Fruit fly (Drosophila melanogaster) whole organism, embryonic: ENCODE results near the gene CG15641.
A peak's percentile ranks its signal among the peaks of the same experiment; 100 is the strongest.

Experiments
- Atf6 ChIP-seq: fragments of 200-800 bp; sonication (Bioruptor generic); IDR thresholded peaks from 2 replicates; pipeline ENCODE4 v1.3.6; 2022; ENCODE audit warnings: missing biosample characterization, missing genetic modification characterization
- CG1024 ChIP-seq: fragments of 200-800 bp; sonication (Bioruptor generic); IDR thresholded peaks from 2 replicates; pipeline ENCODE4 v1.3.6; 2022; ENCODE audit warnings: missing biosample characterization, missing genetic modification characterization
- CG10979 ChIP-seq: fragments of 200-800 bp; sonication (Bioruptor generic); optimal IDR thresholded peaks from 2 replicates; lab custom pipeline; 2018; ENCODE audit warnings: missing biosample characterization, mild to moderate bottlenecking, missing genetic modification characterization, moderate library complexity
- CG11085 ChIP-seq: fragments of 200-800 bp; sonication (Bioruptor generic); IDR thresholded peaks from 2 replicates; pipeline ENCODE4 v1.3.6; 2022; ENCODE audit warnings: missing biosample characterization, missing genetic modification characterization
- CG13894 ChIP-seq: fragments of 200-800 bp; sonication (Bioruptor generic); optimal IDR thresholded peaks from 3 replicates; lab custom pipeline; 2018; ENCODE audit warnings: missing biosample characterization, mild to moderate bottlenecking, missing genetic modification characterization, moderate library complexity
- CG14014 ChIP-seq: fragments of 200-800 bp; sonication (Bioruptor generic); IDR thresholded peaks from 2 replicates; pipeline ENCODE4 v1.3.6; 2022; ENCODE audit warnings: missing biosample characterization, missing genetic modification characterization
- CG15073 ChIP-seq: fragments of 200-800 bp; sonication (Bioruptor generic); optimal IDR thresholded peaks from 2 replicates; lab custom pipeline; 2016; ENCODE audit warnings: missing biosample characterization, missing genetic modification characterization
- CG15514 ChIP-seq: fragments of 200-800 bp; sonication (Bioruptor generic); optimal IDR thresholded peaks from 3 replicates; lab custom pipeline; 2017; ENCODE audit warnings: missing biosample characterization, missing genetic modification characterization, mild to moderate bottlenecking, moderate library complexity, missing genetic modification reagents
- CG16863 ChIP-seq: fragments of 200-800 bp; sonication (Bioruptor generic); optimal IDR thresholded peaks from 3 replicates; lab custom pipeline; 2016; ENCODE audit warnings: missing biosample characterization, missing genetic modification characterization
- CG17359 ChIP-seq: fragments of 200-800 bp; sonication (Bioruptor generic); optimal IDR thresholded peaks from 3 replicates; lab custom pipeline; 2018; ENCODE audit warnings: missing biosample characterization, mild to moderate bottlenecking, missing genetic modification characterization, moderate library complexity
- CG3726 ChIP-seq: fragments of 200-800 bp; sonication (Bioruptor generic); IDR thresholded peaks from 3 replicates; pipeline ENCODE4, ENCODE4 v1.3.6; 2022; ENCODE audit warnings: missing biosample characterization, missing genetic modification characterization
- CG3995 ChIP-seq: fragments of 200-800 bp; sonication (Bioruptor generic); optimal IDR thresholded peaks from 3 replicates; lab custom pipeline; 2016; ENCODE audit warnings: missing biosample characterization, missing genetic modification characterization
- CG4424 ChIP-seq: fragments of 200-800 bp; sonication (Bioruptor generic); optimal IDR thresholded peaks from 3 replicates; lab custom pipeline; 2016; ENCODE audit warnings: missing biosample characterization, missing genetic modification characterization
- CG5180 ChIP-seq: fragments of 200-800 bp; sonication (Bioruptor generic); optimal IDR thresholded peaks from 3 replicates; lab custom pipeline; 2017; ENCODE audit warnings: missing biosample characterization, missing genetic modification characterization, mild to moderate bottlenecking, moderate library complexity, missing genetic modification reagents
- CG6813 ChIP-seq: fragments of 200-800 bp; sonication (Bioruptor generic); optimal IDR thresholded peaks from 2 replicates; lab custom pipeline; 2017; ENCODE audit warnings: missing biosample characterization, missing genetic modification characterization, mild to moderate bottlenecking, moderate library complexity, missing genetic modification reagents
- CG8089 ChIP-seq: fragments of 200-800 bp; sonication (Bioruptor generic); optimal IDR thresholded peaks from 3 replicates; lab custom pipeline; 2016; ENCODE audit warnings: missing biosample characterization, missing genetic modification characterization
- CoRest ChIP-seq: fragments of 200-800 bp; sonication (Bioruptor generic); optimal IDR thresholded peaks from 3 replicates; lab custom pipeline; 2018; ENCODE audit warnings: missing biosample characterization, mild to moderate bottlenecking, missing genetic modification characterization, moderate library complexity
- D19A ChIP-seq: fragments of 200-800 bp; optimal IDR thresholded peaks from 3 replicates; lab custom pipeline; 2019; ENCODE audit warnings: missing biosample characterization, mild to moderate bottlenecking, missing genetic modification characterization, moderate library complexity
- Dad ChIP-seq: fragments of 200-800 bp; sonication (Bioruptor generic); optimal IDR thresholded peaks from 3 replicates; lab custom pipeline; 2016; ENCODE audit warnings: missing biosample characterization, missing genetic modification characterization
- ERR ChIP-seq: fragments of 200-800 bp; sonication (Bioruptor generic); optimal IDR thresholded peaks from 2 replicates; lab custom pipeline; 2016; ENCODE audit warnings: missing biosample characterization, missing genetic modification characterization
- Gug ChIP-seq: fragments of 200-800 bp; sonication (Bioruptor generic); IDR thresholded peaks from 4 replicates; pipeline ENCODE4 v1.3.6; 2022; ENCODE audit warnings: missing biosample characterization, missing genetic modification characterization
- H2.0 ChIP-seq: fragments of 200-800 bp; sonication (Bioruptor generic); IDR thresholded peaks from 2 replicates; pipeline ENCODE4 v1.3.6; 2022; ENCODE audit warnings: missing biosample characterization, missing genetic modification characterization
- Hmr ChIP-seq: fragments of 200-800 bp; sonication (Bioruptor generic); optimal IDR thresholded peaks from 3 replicates; lab custom pipeline; 2017; ENCODE audit warnings: mild to moderate bottlenecking, missing biosample characterization, missing genetic modification reagents, missing genetic modification characterization
- MBD-R2 ChIP-seq: fragments of 200-800 bp; sonication (Bioruptor generic); IDR thresholded peaks from 2 replicates; pipeline ENCODE4 v1.3.6; 2022; ENCODE audit warnings: missing biosample characterization, missing genetic modification characterization
- MTF-1 ChIP-seq: fragments of 200-800 bp; sonication (Bioruptor generic); optimal IDR thresholded peaks from 2 replicates; lab custom pipeline; 2018; ENCODE audit warnings: missing biosample characterization, mild to moderate bottlenecking, missing genetic modification characterization, borderline replicate concordance
- Mes4 ChIP-seq: fragments of 200-800 bp; sonication (Bioruptor generic); optimal IDR thresholded peaks from 2 replicates; lab custom pipeline; 2016; ENCODE audit warnings: missing biosample characterization, missing genetic modification characterization
- Neu2 ChIP-seq: fragments of 200-800 bp; sonication (Bioruptor generic); optimal IDR thresholded peaks from 3 replicates; lab custom pipeline; 2016; ENCODE audit warnings: missing biosample characterization, missing genetic modification characterization, borderline replicate concordance
- PHDP ChIP-seq: fragments of 200-800 bp; sonication (Bioruptor generic); optimal IDR thresholded peaks from 3 replicates; lab custom pipeline; 2018; ENCODE audit warnings: missing biosample characterization, mild to moderate bottlenecking, missing genetic modification characterization, moderate library complexity
- Ravus ChIP-seq: fragments of 200-800 bp; sonication (Bioruptor generic); IDR thresholded peaks from 2 replicates; pipeline ENCODE4 v1.3.6; 2022; ENCODE audit warnings: missing biosample characterization, missing genetic modification characterization
- Stat92E ChIP-seq, 3 experiments: fragments of >200 bp in 2 of 3; fragments of 200-800 bp in 1 of 3; sonication (Bioruptor generic) in 1 of 3; optimal IDR thresholded peaks; 2 replicates each; lab custom pipeline; 2017 to 2019; ENCODE audit warnings: missing biosample characterization in 3 of 3, missing genetic modification characterization in 3 of 3, mild to moderate bottlenecking in 1 of 3, moderate library complexity in 1 of 3
- Xbp1 ChIP-seq: fragments of 200-800 bp; sonication (Bioruptor generic); optimal IDR thresholded peaks from 3 replicates; lab custom pipeline; 2016; ENCODE audit warnings: missing biosample characterization, mild to moderate bottlenecking, missing genetic modification characterization
- ab ChIP-seq: fragments of 200-800 bp; sonication (Bioruptor generic); optimal IDR thresholded peaks from 2 replicates; lab custom pipeline; 2016; ENCODE audit warnings: missing biosample characterization, missing genetic modification characterization
- abd-A ChIP-seq: fragments of 200-800 bp; sonication (Bioruptor generic); optimal IDR thresholded peaks from 3 replicates; lab custom pipeline; 2019; ENCODE audit warnings: missing biosample characterization, mild to moderate bottlenecking, missing genetic modification characterization, moderate library complexity
- cad ChIP-seq: fragments of >200 bp; optimal IDR thresholded peaks from 2 replicates; lab custom pipeline; 2017; ENCODE audit warnings: missing biosample characterization, missing genetic modification characterization
- ci ChIP-seq: fragments of 200-800 bp; sonication (Bioruptor generic); IDR thresholded peaks from 3 replicates; pipeline ENCODE4 v1.3.6; 2022; ENCODE audit warnings: missing biosample characterization, missing genetic modification characterization
- dm ChIP-seq: fragments of 200-800 bp; sonication (Bioruptor generic); optimal IDR thresholded peaks from 3 replicates; lab custom pipeline; 2016; ENCODE audit warnings: missing biosample characterization, missing genetic modification characterization
- dmrt99B ChIP-seq: fragments of 200-800 bp; sonication (Bioruptor generic); optimal IDR thresholded peaks from 2 replicates; lab custom pipeline; 2018; ENCODE audit warnings: missing biosample characterization, mild to moderate bottlenecking, missing genetic modification characterization, moderate library complexity
- gsb ChIP-seq: fragments of 200-800 bp; sonication (Bioruptor generic); IDR thresholded peaks from 2 replicates; pipeline ENCODE4 v1.3.6; 2022; ENCODE audit warnings: missing biosample characterization, missing genetic modification characterization
- ham ChIP-seq: fragments of 200-800 bp; sonication (Bioruptor generic); IDR thresholded peaks from 2 replicates; pipeline ENCODE4 v1.3.6; 2022; ENCODE audit warnings: missing biosample characterization, missing genetic modification characterization
- knrl ChIP-seq: fragments of 200-800 bp; sonication (Bioruptor generic); IDR thresholded peaks from 3 replicates; pipeline ENCODE4 v1.3.6; 2022; ENCODE audit warnings: missing biosample characterization, missing genetic modification characterization; ENCODE audit not compliant: partially characterized antibody
- phol ChIP-seq: fragments of 200-800 bp; sonication (Bioruptor generic); optimal IDR thresholded peaks from 3 replicates; lab custom pipeline; 2018; ENCODE audit warnings: missing biosample characterization, mild to moderate bottlenecking, missing genetic modification characterization, moderate library complexity
- row ChIP-seq: fragments of 200-800 bp; sonication (Bioruptor generic); IDR thresholded peaks from 3 replicates; pipeline ENCODE4 v1.3.6; 2022; ENCODE audit warnings: missing biosample characterization, missing genetic modification characterization
- sd ChIP-seq: fragments of 200-800 bp; sonication (Bioruptor generic); optimal IDR thresholded peaks from 3 replicates; lab custom pipeline; 2018; ENCODE audit warnings: missing biosample characterization, mild to moderate bottlenecking, missing genetic modification characterization, moderate library complexity
- sim ChIP-seq: fragments of 200-800 bp; sonication (Bioruptor generic); IDR thresholded peaks from 2 replicates; pipeline ENCODE4 v1.3.6; 2022; ENCODE audit warnings: missing biosample characterization, missing genetic modification characterization
- sqz ChIP-seq: fragments of 200-800 bp; sonication (Bioruptor generic); optimal IDR thresholded peaks from 3 replicates; lab custom pipeline; 2018; ENCODE audit warnings: missing biosample characterization, mild to moderate bottlenecking, missing genetic modification characterization
- stwl ChIP-seq: fragments of 200-800 bp; sonication (Bioruptor generic); optimal IDR thresholded peaks from 3 replicates; lab custom pipeline; 2018; ENCODE audit warnings: missing biosample characterization, mild to moderate bottlenecking, missing genetic modification characterization, moderate library complexity
- tin ChIP-seq: fragments of 200-800 bp; sonication (Bioruptor generic); optimal IDR thresholded peaks from 3 replicates; lab custom pipeline; 2016; ENCODE audit warnings: missing biosample characterization, missing genetic modification characterization
- twi ChIP-seq: fragments of 200-800 bp; optimal IDR thresholded peaks from 2 replicates; lab custom pipeline; 2019; ENCODE audit warnings: missing biosample characterization, mild to moderate bottlenecking, missing genetic modification characterization, moderate library complexity
- tx ChIP-seq: fragments of 200-800 bp; sonication (Bioruptor generic); optimal IDR thresholded peaks from 2 replicates; lab custom pipeline; 2016; ENCODE audit warnings: missing biosample characterization, missing genetic modification characterization
- vvl ChIP-seq: fragments of 200-800 bp; sonication (Bioruptor generic); IDR thresholded peaks from 2 replicates; pipeline ENCODE4 v1.3.6; 2022; ENCODE audit warnings: missing biosample characterization, missing genetic modification characterization
- zfh1 ChIP-seq: fragments of 200-800 bp; sonication (Bioruptor generic); IDR thresholded peaks from 3 replicates; pipeline ENCODE4 v1.3.6; 2022; ENCODE audit warnings: missing biosample characterization, missing genetic modification characterization

Gene CG15641

DNA sequence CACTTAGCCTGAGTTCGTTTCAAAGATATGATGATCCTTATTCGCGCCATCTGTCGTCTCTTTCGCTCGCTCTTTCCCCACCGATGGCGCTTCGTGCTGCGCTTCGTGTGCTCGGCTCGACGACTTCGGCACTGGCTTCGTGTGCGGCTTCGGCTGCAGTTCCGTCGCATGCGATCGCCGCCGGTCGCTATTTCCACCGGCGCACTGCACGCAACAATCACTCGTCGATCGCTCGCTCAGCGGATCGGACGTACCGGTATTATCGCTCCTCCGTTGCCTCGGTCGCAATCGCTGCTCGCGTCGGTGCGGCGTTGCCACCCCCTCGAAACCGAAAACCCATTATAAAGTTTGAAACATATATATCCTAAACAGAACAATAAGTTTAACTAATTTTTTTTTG lies 31.1 kb downstream of the CG15641 start (continued):
- no peak for TF ChIP-seq Ravus
- TF ChIP-seq Gug = no peak
- no peak for TF ChIP-seq H2.0
- peak; percentile 47 for TF ChIP-seq MTF-1 (GFP tag; lab: Kevin White, UChicago)
- TF ChIP-seq CG6813 (GFP tag; lab: Kevin White, UChicago) = peak; percentile 5
- no peak for TF ChIP-seq ERR (GFP tag; lab: Kevin White, UChicago)
- TF ChIP-seq row = peak; percentile 29; the same call in 1 of the 3 replicates
- no peak for TF ChIP-seq cad (GFP tag; lab: Kevin White, UChicago)
- TF ChIP-seq sim (GFP tag; lab: Robert Waterston, UW) = peak; percentile 40; the same call in 1 of the 2 replicates
- peak; percentile 9 for TF ChIP-seq sqz (GFP tag; lab: Kevin White, UChicago)
- TF ChIP-seq ab (GFP tag; lab: Kevin White, UChicago) = no peak
- TF ChIP-seq CG3726 (GFP tag; lab: Robert Waterston, UW) = no peak
- TF ChIP-seq CG16863 = no peak
- no peak for TF ChIP-seq CG17359 (tag; lab: Kevin White, UChicago)
- no peak for TF ChIP-seq Neu2
- TF ChIP-seq MBD-R2 = 0 out of 2 replicates have a peak, but pooled peaks have one; percentile 12
- peak; percentile 43; the same call in 1 of the 2 replicates for TF ChIP-seq CG14014 (GFP tag; lab: Robert Waterston, UW)
- no peak for TF ChIP-seq gsb
- TF ChIP-seq tin (GFP tag; lab: Kevin White, UChicago) = peak; percentile 0
- TF ChIP-seq knrl (GFP tag; lab: Robert Waterston, UW) = no peak
- peak; percentile 26 for TF ChIP-seq CG10979 (tag; lab: Kevin White, UChicago)
- no peak for TF ChIP-seq CG11085 (GFP tag; lab: Robert Waterston, UW)
- TF ChIP-seq CG8089 (GFP tag; lab: Kevin White, UChicago) = peak; percentile 19
- TF ChIP-seq CG4424 (GFP tag; lab: Kevin White, UChicago) = no peak
- no peak for TF ChIP-seq CG1024
- peak; percentile 49 for TF ChIP-seq stwl (tag; lab: Kevin White, UChicago)
- TF ChIP-seq PHDP (tag; lab: Kevin White, UChicago) = peak; percentile 21
- no peak for TF ChIP-seq Xbp1 (GFP tag; lab: Kevin White, UChicago)
- TF ChIP-seq dmrt99B = peak; percentile 27
- peak; percentile 33 for TF ChIP-seq Mes4 (GFP tag; lab: Kevin White, UChicago)
- peak in 1 of 3 experiments; percentile 32 for TF ChIP-seq Stat92E (GFP tag; optimal IDR thresholded peaks at IDR 0.05; lab: Kevin White, UChicago)
- TF ChIP-seq phol = no peak
- TF ChIP-seq ham = no peak
- TF ChIP-seq CG13894 (tag; lab: Kevin White, UChicago) = no peak
- peak; percentile 6 for TF ChIP-seq dm (GFP tag; lab: Kevin White, UChicago)
- TF ChIP-seq ci (GFP tag; lab: Robert Waterston, UW) = peak; percentile 80
- TF ChIP-seq sd (tag; lab: Kevin White, UChicago) = no peak
- TF ChIP-seq D19A (tag; lab: Kevin White, UChicago) = peak; percentile 12
- peak; percentile 43 for TF ChIP-seq CG5180 (GFP tag; lab: Kevin White, UChicago)
- no peak for TF ChIP-seq Hmr (GFP tag; lab: Kevin White, UChicago)
- peak; percentile 56; the same call in 1 of the 2 replicates for TF ChIP-seq vvl (GFP tag; lab: Robert Waterston, UW)
- TF ChIP-seq CG15073 = no peak
- TF ChIP-seq Atf6 (GFP tag; lab: Robert Waterston, UW) = 0 out of 2 replicates have a peak, but pooled peaks have one; percentile 12
- peak; percentile 9 for TF ChIP-seq Dad (GFP tag; lab: Kevin White, UChicago)
- TF ChIP-seq CoRest (tag; lab: Kevin White, UChicago) = peak; percentile 12
- TF ChIP-seq CG3995 (GFP tag; lab: Kevin White, UChicago) = no peak
- TF ChIP-seq CG15514 (GFP tag; lab: Kevin White, UChicago) = peak; percentile 35
- TF ChIP-seq abd-A (tag; lab: Kevin White, UChicago) = no peak
- TF ChIP-seq zfh1 (GFP tag; lab: Robert Waterston, UW) = peak; percentile 49; the same call in 1 of the 3 replicates
- TF ChIP-seq tx = no peak
- peak; percentile 44 for TF ChIP-seq twi
